Fruit fly (Drosophila melanogaster) whole organism, embryonic: Measurements from ENCODE around the gene CG43322.

Experiments used
- Adf1 ChIP-seq: fragments of 200-800 bp; sonication (Bioruptor generic); IDR thresholded peaks from 2 replicates; pipeline ENCODE4 v1.3.6; 2022; ENCODE audit warnings: missing biosample characterization, missing genetic modification characterization
- Atf3 ChIP-seq: fragments of 200-800 bp; sonication (Bioruptor generic); optimal IDR thresholded peaks from 3 replicates; lab custom pipeline; 2016; ENCODE audit warnings: missing biosample characterization, missing genetic modification characterization
- Bteb2 ChIP-seq: fragments of 200-800 bp; sonication (Bioruptor generic); optimal IDR thresholded peaks from 2 replicates; lab custom pipeline; 2016; ENCODE audit warnings: missing biosample characterization, missing genetic modification characterization
- CG10321 ChIP-seq: fragments of 200-800 bp; sonication (Bioruptor generic); IDR thresholded peaks from 2 replicates; pipeline ENCODE4 v1.3.6; 2022; ENCODE audit warnings: missing biosample characterization, missing genetic modification characterization
- CG10654 ChIP-seq: fragments of 200-800 bp; sonication (Bioruptor generic); optimal IDR thresholded peaks from 2 replicates; lab custom pipeline; 2016; ENCODE audit warnings: missing biosample characterization, missing genetic modification characterization
- CG16813 ChIP-seq: fragments of 200-800 bp; sonication (Bioruptor generic); IDR thresholded peaks from 3 replicates; pipeline ENCODE4 v1.3.6; 2022; ENCODE audit warnings: missing biosample characterization, missing genetic modification characterization; ENCODE audit not compliant: partially characterized antibody
- CG17361 ChIP-seq: fragments of 200-800 bp; sonication (Bioruptor generic); IDR thresholded peaks from 3 replicates; pipeline ENCODE4 v1.3.6; 2022; ENCODE audit warnings: missing biosample characterization, missing genetic modification characterization
- CG2199 ChIP-seq: fragments of 200-800 bp; sonication (Bioruptor generic); IDR thresholded peaks from 3 replicates; pipeline ENCODE4 v1.3.6; 2022; ENCODE audit warnings: missing biosample characterization, missing genetic modification characterization
- CG2712 ChIP-seq: fragments of 200-800 bp; optimal IDR thresholded peaks from 3 replicates; lab custom pipeline; 2019; ENCODE audit warnings: missing biosample characterization, mild to moderate bottlenecking, missing genetic modification characterization, moderate library complexity
- CG30403 ChIP-seq: fragments of 200-800 bp; sonication (Bioruptor generic); optimal IDR thresholded peaks from 3 replicates; lab custom pipeline; 2016; ENCODE audit warnings: missing biosample characterization, missing genetic modification characterization
- CG3163 ChIP-seq: fragments of 200-800 bp; sonication (Bioruptor generic); optimal IDR thresholded peaks from 3 replicates; lab custom pipeline; 2016; ENCODE audit warnings: missing biosample characterization, missing genetic modification characterization
- CG4282 ChIP-seq: fragments of 200-800 bp; sonication (Bioruptor generic); optimal IDR thresholded peaks from 2 replicates; lab custom pipeline; 2016; ENCODE audit warnings: missing biosample characterization, missing genetic modification characterization
- CG4854 ChIP-seq: fragments of 200-800 bp; sonication (Bioruptor generic); optimal IDR thresholded peaks from 2 replicates; lab custom pipeline; 2016; ENCODE audit warnings: missing biosample characterization, missing genetic modification characterization, inconsistent platforms
- CG6791 ChIP-seq: fragments of 200-800 bp; sonication (Bioruptor generic); IDR thresholded peaks from 3 replicates; pipeline ENCODE4 v1.3.6; 2022; ENCODE audit warnings: missing biosample characterization, missing genetic modification characterization; ENCODE audit not compliant: partially characterized antibody
- CG7839 ChIP-seq: fragments of 200-800 bp; sonication (Bioruptor generic); optimal IDR thresholded peaks from 3 replicates; lab custom pipeline; 2018; ENCODE audit warnings: missing biosample characterization, mild to moderate bottlenecking, missing genetic modification characterization, moderate library complexity
- CG7963 ChIP-seq: fragments of 200-800 bp; sonication (Bioruptor generic); IDR thresholded peaks from 3 replicates; pipeline ENCODE4 v1.3.6; 2022; ENCODE audit warnings: missing biosample characterization, missing genetic modification characterization; ENCODE audit not compliant: partially characterized antibody
- CG7987 ChIP-seq: fragments of 200-800 bp; sonication (Bioruptor generic); optimal IDR thresholded peaks from 2 replicates; lab custom pipeline; 2018; ENCODE audit warnings: missing biosample characterization, mild to moderate bottlenecking, missing genetic modification characterization, moderate library complexity
- CG8359 ChIP-seq: fragments of 200-800 bp; sonication (Bioruptor generic); optimal IDR thresholded peaks from 2 replicates; lab custom pipeline; 2017; ENCODE audit warnings: missing biosample characterization, mild to moderate bottlenecking, missing genetic modification characterization, borderline replicate concordance
- CG8924 ChIP-seq: fragments of 200-800 bp; optimal IDR thresholded peaks from 3 replicates; lab custom pipeline; 2019; ENCODE audit warnings: missing biosample characterization, mild to moderate bottlenecking, missing genetic modification characterization, moderate library complexity
- CHES-1-like ChIP-seq: fragments of 200-800 bp; sonication (Bioruptor generic); optimal IDR thresholded peaks from 2 replicates; lab custom pipeline; 2016; ENCODE audit warnings: missing biosample characterization, missing genetic modification characterization
- D19B ChIP-seq: fragments of 200-800 bp; sonication (Bioruptor generic); optimal IDR thresholded peaks from 2 replicates; lab custom pipeline; 2017; ENCODE audit warnings: missing biosample characterization, mild to moderate bottlenecking, missing genetic modification characterization
- Dek ChIP-seq: fragments of 200-800 bp; sonication (Bioruptor generic); optimal IDR thresholded peaks from 3 replicates; lab custom pipeline; 2019; ENCODE audit warnings: missing biosample characterization, mild to moderate bottlenecking, missing genetic modification characterization, moderate library complexity
- Doc3 ChIP-seq: fragments of 200-800 bp; sonication (Bioruptor generic); IDR thresholded peaks from 3 replicates; pipeline ENCODE4 v1.3.6; 2022; ENCODE audit warnings: missing biosample characterization, missing genetic modification characterization; ENCODE audit not compliant: partially characterized antibody
- Eip74EF ChIP-seq, 2 experiments: fragments of 200-800 bp in 1 of 2; fragments of >200 bp in 1 of 2; sonication (Bioruptor generic) in 1 of 2; optimal IDR thresholded peaks; 2 replicates each; lab custom pipeline; 2017 to 2019; ENCODE audit warnings: missing biosample characterization in 2 of 2, missing genetic modification characterization in 2 of 2, mild to moderate bottlenecking in 1 of 2, moderate library complexity in 1 of 2
- Fer1 ChIP-seq: fragments of 200-800 bp; sonication (Bioruptor generic); optimal IDR thresholded peaks from 2 replicates; lab custom pipeline; 2017; ENCODE audit warnings: missing biosample characterization, mild to moderate bottlenecking, missing genetic modification characterization
- Hey ChIP-seq: fragments of 200-800 bp; sonication (Bioruptor generic); optimal IDR thresholded peaks from 3 replicates; lab custom pipeline; 2018; ENCODE audit warnings: missing biosample characterization, mild to moderate bottlenecking, missing genetic modification characterization
- Hmr ChIP-seq: fragments of 200-800 bp; sonication (Bioruptor generic); optimal IDR thresholded peaks from 3 replicates; lab custom pipeline; 2017; ENCODE audit warnings: mild to moderate bottlenecking, missing biosample characterization, missing genetic modification reagents, missing genetic modification characterization
- Hr51 ChIP-seq, 2 experiments: fragments of 200-800 bp; sonication (Bioruptor generic); optimal IDR thresholded peaks; 2 replicates in 1 of 2; 3 replicates in 1 of 2; lab custom pipeline; 2016 to 2018; ENCODE audit warnings: missing biosample characterization in 2 of 2, missing genetic modification characterization in 2 of 2, mild to moderate bottlenecking in 1 of 2, moderate library complexity in 1 of 2
- MTF-1 ChIP-seq: fragments of 200-800 bp; sonication (Bioruptor generic); optimal IDR thresholded peaks from 2 replicates; lab custom pipeline; 2018; ENCODE audit warnings: missing biosample characterization, mild to moderate bottlenecking, missing genetic modification characterization, borderline replicate concordance
- Neu2 ChIP-seq: fragments of 200-800 bp; sonication (Bioruptor generic); optimal IDR thresholded peaks from 3 replicates; lab custom pipeline; 2016; ENCODE audit warnings: missing biosample characterization, missing genetic modification characterization, borderline replicate concordance
- YL-1 ChIP-seq: fragments of 200-800 bp; sonication (Bioruptor generic); optimal IDR thresholded peaks from 3 replicates; lab custom pipeline; 2017; ENCODE audit warnings: missing biosample characterization, mild to moderate bottlenecking, missing genetic modification characterization
- ara ChIP-seq: fragments of 200-800 bp; sonication (Bioruptor generic); IDR thresholded peaks from 2 replicates; pipeline ENCODE4 v1.3.6; 2022; ENCODE audit warnings: missing biosample characterization, missing genetic modification characterization
- bbx ChIP-seq: fragments of 200-800 bp; sonication (Bioruptor generic); IDR thresholded peaks from 2 replicates; pipeline ENCODE4 v1.3.6; 2022; ENCODE audit warnings: missing biosample characterization, missing genetic modification characterization; ENCODE audit not compliant: partially characterized antibody
- cwo ChIP-seq: fragments of 200-800 bp; sonication (Bioruptor generic); optimal IDR thresholded peaks from 3 replicates; lab custom pipeline; 2017; ENCODE audit warnings: missing biosample characterization, missing genetic modification characterization, mild to moderate bottlenecking, moderate library complexity, missing genetic modification reagents
- dysf ChIP-seq: fragments of 200-800 bp; sonication (Bioruptor generic); IDR thresholded peaks from 3 replicates; pipeline ENCODE4 v1.3.6; 2022; ENCODE audit warnings: missing biosample characterization, missing genetic modification characterization
- ewg ChIP-seq: fragments of 200-800 bp; sonication (Bioruptor generic); optimal IDR thresholded peaks from 3 replicates; lab custom pipeline; 2017; ENCODE audit warnings: mild to moderate bottlenecking, missing biosample characterization, missing genetic modification reagents, missing genetic modification characterization
- fd102C ChIP-seq: fragments of 200-800 bp; sonication (Bioruptor generic); optimal IDR thresholded peaks from 2 replicates; lab custom pipeline; 2018; ENCODE audit warnings: missing biosample characterization, mild to moderate bottlenecking, missing genetic modification characterization, moderate library complexity
- gro ChIP-seq: fragments of 200-800 bp; sonication (Bioruptor generic); optimal IDR thresholded peaks from 2 replicates; lab custom pipeline; 2016; ENCODE audit warnings: missing biosample characterization, missing genetic modification characterization
- gt ChIP-seq: fragments of 200-800 bp; sonication (Bioruptor generic); IDR thresholded peaks from 2 replicates; pipeline ENCODE4 v1.3.6; 2022; ENCODE audit warnings: missing biosample characterization, missing genetic modification characterization
- klu ChIP-seq: fragments of 200-800 bp; sonication (Bioruptor generic); IDR thresholded peaks from 2 replicates; pipeline ENCODE4 v1.3.6; 2022; ENCODE audit warnings: missing biosample characterization, missing genetic modification characterization
- lbe ChIP-seq: fragments of 200-800 bp; sonication (Bioruptor generic); optimal IDR thresholded peaks from 2 replicates; lab custom pipeline; 2016; ENCODE audit warnings: missing biosample characterization, mild to moderate bottlenecking, missing genetic modification characterization
- nmo ChIP-seq: fragments of 200-800 bp; sonication (Bioruptor generic); optimal IDR thresholded peaks from 2 replicates; lab custom pipeline; 2018; ENCODE audit warnings: missing biosample characterization, mild to moderate bottlenecking, missing genetic modification characterization, moderate library complexity
- run ChIP-seq: fragments of 200-800 bp; sonication (Bioruptor generic); optimal IDR thresholded peaks from 3 replicates; lab custom pipeline; 2018; ENCODE audit warnings: missing biosample characterization, mild to moderate bottlenecking, missing genetic modification characterization
- schlank ChIP-seq: fragments of 200-800 bp; sonication (Bioruptor generic); optimal IDR thresholded peaks from 2 replicates; lab custom pipeline; 2018; ENCODE audit warnings: missing biosample characterization, mild to moderate bottlenecking, missing genetic modification characterization
- so ChIP-seq: fragments of 200-800 bp; sonication (Bioruptor generic); IDR thresholded peaks from 3 replicates; pipeline ENCODE4 v1.3.6; 2022; ENCODE audit warnings: missing biosample characterization, missing genetic modification characterization
- tin ChIP-seq: fragments of 200-800 bp; sonication (Bioruptor generic); optimal IDR thresholded peaks from 3 replicates; lab custom pipeline; 2016; ENCODE audit warnings: missing biosample characterization, missing genetic modification characterization
- tup ChIP-seq: fragments of 200-800 bp; sonication (Bioruptor generic); optimal IDR thresholded peaks from 2 replicates; lab custom pipeline; 2016; ENCODE audit warnings: missing biosample characterization, mild to moderate bottlenecking, missing genetic modification characterization, moderate library complexity
- vfl ChIP-seq: fragments of 200-800 bp; sonication (Bioruptor generic); optimal IDR thresholded peaks from 2 replicates; lab custom pipeline; 2016; ENCODE audit warnings: missing biosample characterization, missing genetic modification characterization
- zfh1 ChIP-seq: fragments of 200-800 bp; sonication (Bioruptor generic); IDR thresholded peaks from 3 replicates; pipeline ENCODE4 v1.3.6; 2022; ENCODE audit warnings: missing biosample characterization, missing genetic modification characterization

Gene CG43322

DNA sequence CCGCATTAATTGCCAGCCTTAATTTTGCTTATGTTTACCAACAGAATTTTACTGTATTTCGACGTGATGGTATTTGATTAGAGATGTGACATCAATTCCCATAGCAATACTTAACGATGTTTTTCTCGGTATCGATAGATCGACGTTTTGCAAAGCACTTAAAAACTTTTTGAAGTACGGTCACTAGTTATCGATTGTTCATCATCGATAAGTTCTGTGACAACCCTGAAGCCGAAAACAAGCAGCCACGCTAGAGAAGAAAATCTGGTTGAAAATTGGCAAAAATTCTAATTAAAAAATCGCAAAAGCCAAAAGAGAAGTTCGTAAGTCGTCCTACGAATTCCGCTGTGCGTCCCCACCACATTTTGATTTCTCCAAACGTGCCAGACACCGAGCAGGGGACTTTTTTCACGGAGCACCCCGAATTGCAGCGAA lies 19.3 kb downstream of the CG43322 start, which contains the start of the genes Rab30 and Caper (continued):
- peak; percentile 52 for TF ChIP-seq CG7987 (GFP tag; lab: Kevin White, UChicago)
- no peak for TF ChIP-seq gt
- no peak for TF ChIP-seq run (tag; lab: Kevin White, UChicago)
- no peak for TF ChIP-seq Hey
- peak; percentile 46 for TF ChIP-seq CG10654 (GFP tag; lab: Kevin White, UChicago)
- no peak for TF ChIP-seq dysf (GFP tag; lab: Robert Waterston, UW)
- TF ChIP-seq CG4854 (GFP tag; lab: Kevin White, UChicago) = peak; percentile 27
- no peak for TF ChIP-seq fd102C (GFP tag; lab: Kevin White, UChicago)
- no peak for TF ChIP-seq CG7839 (tag; lab: Kevin White, UChicago)
- peak; percentile 54 for TF ChIP-seq Adf1
- peak; percentile 85 for TF ChIP-seq CHES-1-like (GFP tag; lab: Kevin White, UChicago)
- peak; percentile 55 for TF ChIP-seq CG8924
- TF ChIP-seq Dek (tag; lab: Kevin White, UChicago) = peak; percentile 3
- TF ChIP-seq CG2712 = peak; percentile 61
- TF ChIP-seq CG10321 (GFP tag; lab: Robert Waterston, UW) = no peak
- no peak for TF ChIP-seq CG8359
- TF ChIP-seq CG7963 (GFP tag; lab: Robert Waterston, UW) = peak; percentile 98
- TF ChIP-seq CG2199 (GFP tag; lab: Robert Waterston, UW) = no peak
- TF ChIP-seq CG30403 = peak; percentile 69
- TF ChIP-seq vfl (GFP tag; lab: Kevin White, UChicago) = peak; percentile 74
- TF ChIP-seq Atf3 (GFP tag; lab: Kevin White, UChicago) = peak; percentile 5
- TF ChIP-seq nmo (GFP tag; lab: Kevin White, UChicago) = peak; percentile 88
- TF ChIP-seq Doc3 = peak; percentile 96
- TF ChIP-seq lbe (GFP tag; lab: Kevin White, UChicago) = peak; percentile 62
- TF ChIP-seq cwo = no peak
- peak; percentile 3 for TF ChIP-seq MTF-1 (GFP tag; lab: Kevin White, UChicago)
- peak; percentile 98 for TF ChIP-seq CG16813
- TF ChIP-seq so = no peak
- TF ChIP-seq Fer1 (GFP tag; lab: Kevin White, UChicago) = peak; percentile 22
- TF ChIP-seq ewg (GFP tag; lab: Kevin White, UChicago) = no peak
- TF ChIP-seq CG6791 (GFP tag; lab: Robert Waterston, UW) = peak; percentile 99
- peak; percentile 49; the same call in 1 of the 3 replicates for TF ChIP-seq CG17361 (GFP tag; lab: Robert Waterston, UW)
- TF ChIP-seq klu = 0 out of 2 replicates have a peak, but pooled peaks have one; percentile 28
- peak; percentile 42 for TF ChIP-seq tin (GFP tag; lab: Kevin White, UChicago)
- TF ChIP-seq CG4282 (GFP tag; lab: Kevin White, UChicago) = no peak
- peak in 1 of 2 experiments; percentile 60 for TF ChIP-seq Hr51 (GFP tag; optimal IDR thresholded peaks at IDR 0.05; lab: Kevin White, UChicago)
- peak; percentile 21 for TF ChIP-seq Bteb2
- peak; percentile 88 for TF ChIP-seq YL-1
- no peak for TF ChIP-seq Hmr (GFP tag; lab: Kevin White, UChicago)
- TF ChIP-seq gro (GFP tag; lab: Kevin White, UChicago) = peak; percentile 80
- no peak for TF ChIP-seq D19B (GFP tag; lab: Kevin White, UChicago)
- TF ChIP-seq ara (GFP tag; lab: Robert Waterston, UW) = no peak
- TF ChIP-seq Eip74EF (GFP tag; optimal IDR thresholded peaks at IDR 0.05; lab: Kevin White, UChicago) = no peak
- peak; percentile 51 for TF ChIP-seq schlank (tag; lab: Kevin White, UChicago)
- TF ChIP-seq bbx (GFP tag; lab: Robert Waterston, UW) = peak; percentile 99
- peak; percentile 29 for TF ChIP-seq CG3163 (GFP tag; lab: Kevin White, UChicago)
- peak; percentile 8 for TF ChIP-seq Neu2 (GFP tag; lab: Kevin White, UChicago)
- no peak for TF ChIP-seq tup (GFP tag; lab: Kevin White, UChicago)
- peak; percentile 65; the same call in 2 of the 3 replicates for TF ChIP-seq zfh1 (GFP tag; lab: Robert Waterston, UW)
